Worm (Caenorhabditis elegans) whole organism, late embryonic: Measurements from ENCODE around the gene srg-23.

Source experiments
- C08G9.2 ChIP-seq: sonication (generic microtip); optimal IDR thresholded peaks from 2 replicates; lab custom pipeline; 2016; ENCODE audit warnings: mild to moderate bottlenecking, missing genetic modification characterization, moderate library complexity, missing compliant biosample characterization
- K02D7.2 ChIP-seq: sonication (generic microtip); optimal IDR thresholded peaks from 2 replicates; lab custom pipeline; 2017; ENCODE audit warnings: mild to moderate bottlenecking, missing genetic modification characterization, missing compliant biosample characterization
- Y22D7AL.16 ChIP-seq: sonication (generic microtip); optimal IDR thresholded peaks from 2 replicates; lab custom pipeline; 2016; ENCODE audit warnings: missing genetic modification characterization, missing compliant biosample characterization
- ahr-1 ChIP-seq: sonication (generic microtip); optimal IDR thresholded peaks from 2 replicates; lab custom pipeline; 2016; ENCODE audit warnings: missing genetic modification characterization, missing compliant biosample characterization
- ceh-14 ChIP-seq: sonication (generic microtip); optimal IDR thresholded peaks from 2 replicates; lab custom pipeline; 2016; ENCODE audit warnings: missing genotype, missing genetic modification characterization, missing compliant biosample characterization
- ceh-19 ChIP-seq: fragments of 200-800 bp; sonication (Bioruptor generic); optimal IDR thresholded peaks from 2 replicates; lab custom pipeline; 2018; ENCODE audit warnings: mild to moderate bottlenecking, missing genetic modification characterization, missing compliant biosample characterization
- ceh-30 ChIP-seq: fragments of 150-350 bp; optimal IDR thresholded peaks from 2 replicates; lab custom pipeline; 2014; ENCODE audit warnings: missing biosample characterization, missing genetic modification characterization
- ceh-45 ChIP-seq: fragments of 200-800 bp; sonication (Bioruptor generic); IDR thresholded peaks from 2 replicates; pipeline ENCODE4 v1.3.6; 2022; ENCODE audit warnings: missing genetic modification reagents, missing genetic modification characterization, missing compliant biosample characterization
- ceh-48 ChIP-seq: sonication (generic microtip); optimal IDR thresholded peaks from 2 replicates; lab custom pipeline; 2016; ENCODE audit warnings: missing genetic modification characterization, inconsistent platforms, missing compliant biosample characterization
- ceh-6 ChIP-seq: fragments of 200-800 bp; sonication (Bioruptor generic); optimal IDR thresholded peaks from 2 replicates; lab custom pipeline; 2018; ENCODE audit warnings: mild to moderate bottlenecking, missing genetic modification characterization, missing compliant biosample characterization
- ceh-9 ChIP-seq: sonication (generic microtip); optimal IDR thresholded peaks from 2 replicates; lab custom pipeline; 2016; ENCODE audit warnings: mild to moderate bottlenecking, missing genetic modification characterization, inconsistent platforms, missing compliant biosample characterization
- dmd-4 ChIP-seq: sonication (generic microtip); optimal IDR thresholded peaks from 2 replicates; lab custom pipeline; 2016; ENCODE audit warnings: borderline replicate concordance, missing genetic modification characterization, missing compliant biosample characterization
- dve-1 ChIP-seq: sonication (generic microtip); optimal IDR thresholded peaks from 2 replicates; lab custom pipeline; 2017; ENCODE audit warnings: antibody characterized with exemption, mild to moderate bottlenecking, missing genetic modification characterization, missing compliant biosample characterization
- fax-1 ChIP-seq: sonication (generic microtip); optimal IDR thresholded peaks from 2 replicates; lab custom pipeline; 2016; ENCODE audit warnings: missing genotype, missing genetic modification characterization, missing compliant biosample characterization
- gmeb-2 ChIP-seq: sonication (generic microtip); optimal IDR thresholded peaks from 2 replicates; lab custom pipeline; 2016; ENCODE audit warnings: missing genetic modification characterization, inconsistent platforms, missing compliant biosample characterization
- hlh-6 ChIP-seq: sonication (generic microtip); optimal IDR thresholded peaks from 2 replicates; lab custom pipeline; 2016; ENCODE audit warnings: missing genotype, missing genetic modification characterization, missing compliant biosample characterization
- lim-6 ChIP-seq: sonication (generic microtip); optimal IDR thresholded peaks from 2 replicates; lab custom pipeline; 2016; ENCODE audit warnings: missing genetic modification characterization, missing compliant biosample characterization
- madf-2 ChIP-seq: sonication (generic microtip); optimal IDR thresholded peaks from 2 replicates; lab custom pipeline; 2017; ENCODE audit warnings: missing genetic modification characterization, missing compliant biosample characterization
- mec-3 ChIP-seq: sonication (generic microtip); optimal IDR thresholded peaks from 2 replicates; lab custom pipeline; 2016; ENCODE audit warnings: borderline replicate concordance, missing genetic modification characterization, missing compliant biosample characterization
- nhr-232 ChIP-seq: sonication (generic microtip); optimal IDR thresholded peaks from 2 replicates; lab custom pipeline; 2016; ENCODE audit warnings: missing genetic modification characterization, missing compliant biosample characterization
- odd-2 ChIP-seq: sonication (generic microtip); optimal IDR thresholded peaks from 2 replicates; lab custom pipeline; 2017; ENCODE audit warnings: antibody characterized with exemption, mild to moderate bottlenecking, missing genetic modification characterization, missing compliant biosample characterization
- pag-3 ChIP-seq: sonication (generic microtip); optimal IDR thresholded peaks from 2 replicates; lab custom pipeline; 2016; ENCODE audit warnings: missing compliant biosample characterization, missing genetic modification characterization, borderline replicate concordance
- pat-9 ChIP-seq: fragments of 200-800 bp; sonication (Bioruptor generic); optimal IDR thresholded peaks from 2 replicates; lab custom pipeline; 2018; ENCODE audit warnings: mild to moderate bottlenecking, missing genetic modification characterization, moderate library complexity, missing compliant biosample characterization
- pax-1 ChIP-seq: fragments of 150-350 bp; optimal IDR thresholded peaks from 2 replicates; lab custom pipeline; 2014; ENCODE audit warnings: missing biosample characterization, missing genetic modification characterization
- pqm-1 ChIP-seq: sonication (generic microtip); optimal IDR thresholded peaks from 2 replicates; lab custom pipeline; 2016; ENCODE audit warnings: missing genetic modification characterization, missing compliant biosample characterization
- rnt-1 ChIP-seq: sonication (generic microtip); optimal IDR thresholded peaks from 2 replicates; lab custom pipeline; 2016; ENCODE audit warnings: missing genetic modification characterization, missing compliant biosample characterization
- sox-2 ChIP-seq: fragments of 200-800 bp; sonication (Bioruptor generic); IDR thresholded peaks from 2 replicates; pipeline ENCODE4 v1.3.6; 2022; ENCODE audit warnings: missing genetic modification reagents, missing genetic modification characterization, missing compliant biosample characterization
- sox-4 ChIP-seq: sonication (generic microtip); optimal IDR thresholded peaks from 2 replicates; lab custom pipeline; 2017; ENCODE audit warnings: mild to moderate bottlenecking, missing genetic modification characterization, inconsistent platforms, missing compliant biosample characterization
- syd-9 ChIP-seq: sonication (generic microtip); optimal IDR thresholded peaks from 2 replicates; lab custom pipeline; 2016; ENCODE audit warnings: mild to moderate bottlenecking, missing genetic modification characterization, moderate library complexity, missing compliant biosample characterization
- tbx-2 ChIP-seq: sonication (generic microtip); optimal IDR thresholded peaks from 2 replicates; lab custom pipeline; 2016; ENCODE audit warnings: missing genetic modification characterization, missing compliant biosample characterization

The srg-23 gene

DNA sequence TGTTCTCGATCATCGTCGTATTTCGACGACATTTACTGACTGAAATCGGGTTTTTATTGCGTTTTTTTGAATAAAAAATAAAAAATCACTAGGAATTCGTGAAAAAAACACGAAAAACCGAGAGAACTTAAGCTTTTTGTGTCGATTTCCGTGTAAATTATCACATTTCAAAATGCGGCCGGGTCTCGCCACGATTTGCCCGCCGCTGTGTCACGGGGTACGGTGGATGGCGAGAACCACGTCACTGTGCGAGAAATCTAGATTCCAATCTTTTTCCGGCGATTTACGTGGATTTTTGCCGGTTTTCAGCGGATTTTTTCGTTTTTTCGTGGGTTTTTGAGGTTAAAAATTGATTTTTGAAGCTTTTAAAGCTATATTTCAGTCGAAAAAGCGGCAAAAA lies 19.0 kb downstream of the srg-23 start, which contains the start of gene Y25C1A.8 (continued):
- TF ChIP-seq ceh-45 (GFP tag; lab: Robert Waterston, UW) (no peak), ceh-14 (peak; percentile 38), sox-4 (tag; lab: Kevin White, UChicago) (peak; percentile 53)

DNA sequence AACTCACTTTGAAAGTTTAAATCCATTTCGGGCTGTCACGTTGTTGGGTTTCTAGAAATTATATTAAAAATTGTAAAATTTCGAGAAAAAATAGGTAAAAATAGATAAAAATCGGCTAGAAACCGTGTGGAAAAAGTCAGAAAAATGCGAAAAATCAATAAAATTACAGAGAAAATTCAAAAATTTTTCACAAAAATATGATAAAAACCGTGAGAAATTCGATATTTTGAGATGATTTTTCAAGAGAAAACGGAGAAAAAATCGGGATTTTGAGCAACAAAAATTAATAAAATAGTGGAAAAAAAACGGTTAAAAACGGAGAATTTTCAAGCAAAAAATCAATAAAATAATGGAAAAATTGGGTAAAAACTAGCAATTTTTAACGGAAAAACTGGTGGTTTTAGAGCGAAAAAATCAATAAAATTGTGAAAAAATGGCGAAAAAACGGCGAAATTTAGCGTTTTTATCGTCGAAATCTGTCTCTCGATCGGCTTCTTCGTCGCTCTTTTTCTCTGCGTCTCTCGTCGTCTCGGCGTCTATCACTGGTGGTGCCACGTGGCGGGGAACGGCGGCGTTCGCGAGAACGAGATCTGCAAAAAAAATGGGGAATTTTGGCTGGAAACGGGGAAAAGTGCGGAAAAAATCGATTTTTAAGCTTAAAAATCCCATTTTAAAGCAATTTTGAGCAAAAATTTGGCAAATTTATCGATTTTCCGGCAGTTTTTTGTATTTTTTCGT lies 24.8 kb downstream of the srg-23 start, which contains the start of gene Y25C1A.7:
Y25C1A.7 (minus strand) TSS at position 51 of the 738 bp plus-strand sequence.
- TF ChIP-seq K02D7.2 (tag; lab: Kevin White, UChicago): no peak
- TF ChIP-seq mec-3 (tag; lab: Kevin White, UChicago): no peak
- no peak for TF ChIP-seq ceh-14
- no peak for TF ChIP-seq pqm-1
- no peak for TF ChIP-seq ceh-6 (GFP tag; lab: Kevin White, UChicago)
- TF ChIP-seq fax-1 (tag; lab: Kevin White, UChicago): no peak
- TF ChIP-seq syd-9 (tag; lab: Kevin White, UChicago): no peak
- TF ChIP-seq lim-6 (tag; lab: Kevin White, UChicago): no peak
- no peak for TF ChIP-seq C08G9.2 (tag; lab: Kevin White, UChicago)
- TF ChIP-seq pax-1 (tag; lab: Kevin White, UChicago): no peak
- no peak for TF ChIP-seq dmd-4 (tag; lab: Kevin White, UChicago)
- TF ChIP-seq sox-2 (GFP tag; lab: Robert Waterston, UW): no peak
- no peak for TF ChIP-seq madf-2

- TF ChIP-seq pag-3 (tag; lab: Kevin White, UChicago) (no peak), odd-2 (no peak), madf-2 (no peak), ceh-48 (peak; percentile 39), rnt-1 (tag; lab: Kevin White, UChicago) (no peak), sox-2 (GFP tag; lab: Robert Waterston, UW) (no peak)
These were observed 25.8 kb downstream of the srg-23 start for ce11 chrII:3070182-3070581.

- TF ChIP-seq ceh-48 (peak; percentile 16), ceh-14 (no peak)
- TF ChIP-seq, all 69 proteins: peak for 1
These were observed 27.3 kb downstream of the srg-23 start for ce11 chrII:3068646-3069045.

- TF ChIP-seq pat-9 (tag; lab: Kevin White, UChicago): no peak
- no peak for TF ChIP-seq ahr-1 (tag; lab: Kevin White, UChicago)
- no peak for TF ChIP-seq hlh-6 (tag; lab: Kevin White, UChicago)
- TF ChIP-seq Y22D7AL.16: no peak
- no peak for TF ChIP-seq gmeb-2 (tag; lab: Kevin White, UChicago)
- no peak for TF ChIP-seq ceh-19 (GFP tag; lab: Kevin White, UChicago)
- no peak for TF ChIP-seq lim-6 (tag; lab: Kevin White, UChicago)
- TF ChIP-seq K02D7.2 (tag; lab: Kevin White, UChicago): no peak
- TF ChIP-seq ceh-6 (GFP tag; lab: Kevin White, UChicago): no peak
- no peak for TF ChIP-seq sox-2 (GFP tag; lab: Robert Waterston, UW)
- TF ChIP-seq ceh-30 (tag; lab: Kevin White, UChicago): no peak
- no peak for TF ChIP-seq ceh-9 (tag; lab: Kevin White, UChicago)
- no peak for TF ChIP-seq nhr-232 (tag; lab: Kevin White, UChicago)
- TF ChIP-seq dve-1: no peak
- TF ChIP-seq pag-3 (tag; lab: Kevin White, UChicago): no peak
- TF ChIP-seq tbx-2: no peak
- no peak for TF ChIP-seq ceh-45 (GFP tag; lab: Robert Waterston, UW)
- TF ChIP-seq, all 69 proteins: peak for 0
These were observed 28.1 kb downstream of the srg-23 start for ce11 chrII:3067896-3068295.

DNA sequence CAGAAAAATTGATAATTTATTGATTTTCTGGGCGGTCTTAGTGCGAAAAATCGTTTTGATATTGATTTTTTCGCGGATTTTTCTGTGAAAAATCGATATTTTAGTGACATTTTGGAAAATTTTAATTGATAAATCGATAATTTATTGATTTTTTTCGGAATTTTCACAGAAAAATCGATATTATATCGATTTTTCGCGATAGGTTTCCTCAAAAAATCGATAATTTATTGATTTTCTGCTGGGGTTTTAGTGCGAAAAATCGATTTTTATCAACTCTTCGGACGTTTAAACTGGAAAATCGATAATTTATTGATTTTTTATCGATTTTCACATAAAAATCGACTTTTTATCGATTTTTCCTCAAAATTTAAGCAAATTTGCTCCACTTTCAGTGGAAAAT lies 28.5 kb downstream of the srg-23 start:
- TF ChIP-seq ceh-48: peak; percentile 33
- TF ChIP-seq ceh-45 (GFP tag; lab: Robert Waterston, UW): no peak
